Worm (Caenorhabditis elegans): ENCODE measurements around the gene srz-102.

srz-102 gene

ce11 chrV:16723744-16724143 is 36.4 kb downstream of the srz-102 start, which contains the start of gene nhr-112:
Gene nhr-112 (minus strand): TSS chrV:16723844.
- TF ChIP-seq unc-62 (GFP tag; optimal IDR thresholded peaks at IDR 0.05) (no peak), mbf-1 (tag; optimal IDR thresholded peaks at IDR 0.05) (no peak), lin-39 (tag; optimal IDR thresholded peaks at IDR 0.05) (no peak), ceh-16 (tag; optimal IDR thresholded peaks at IDR 0.05) (no peak), Y55F3AM.14 (GFP tag; optimal IDR thresholded peaks at IDR 0.05) (no peak), nhr-237 (tag; optimal IDR thresholded peaks at IDR 0.05) (no peak), nhr-6 (tag; optimal IDR thresholded peaks at IDR 0.05) (no peak), elt-3 (tag; optimal IDR thresholded peaks at IDR 0.05) (no peak), lsy-2 (tag; optimal IDR thresholded peaks at IDR 0.05) (no peak), blmp-1 (tag; optimal IDR thresholded peaks at IDR 0.05; ENCODE audit: insufficient read depth) (no peak)

ce11 chrV:16724574-16724973 is 37.2 kb downstream of the srz-102 start:
- TF ChIP-seq sma-9 (GFP tag; optimal IDR thresholded peaks at IDR 0.05) = peak; percentile 75
- no peak for TF ChIP-seq sma-9 (tag; optimal IDR thresholded peaks at IDR 0.05)
- TF ChIP-seq fos-1 (tag; optimal IDR thresholded peaks at IDR 0.05) = peak; percentile 41
- no peak for TF ChIP-seq ZK546.5 (tag; optimal IDR thresholded peaks at IDR 0.05)
- TF ChIP-seq elt-1 (tag; optimal IDR thresholded peaks at IDR 0.05) = no peak
- TF ChIP-seq nhr-129 (tag; optimal IDR thresholded peaks at IDR 0.05) = peak; percentile 42

ce11 chrV:16725955-16726354 is 38.6 kb downstream of the srz-102 start:
- TF ChIP-seq lin-11 (tag; optimal IDR thresholded peaks at IDR 0.05) (no peak), R02D3.7 (tag; optimal IDR thresholded peaks at IDR 0.05) (no peak), elt-3 (tag; optimal IDR thresholded peaks at IDR 0.05) (no peak), lin-39 (tag; optimal IDR thresholded peaks at IDR 0.05) (no peak), dmd-4 (tag; optimal IDR thresholded peaks at IDR 0.05) (no peak), sem-4 (tag; optimal IDR thresholded peaks at IDR 0.05) (no peak), nhr-10 (tag; optimal IDR thresholded peaks at IDR 0.05) (no peak), sma-3 (GFP tag; optimal IDR thresholded peaks at IDR 0.05) (peak; percentile 31), nhr-23 (tag; optimal IDR thresholded peaks at IDR 0.05) (no peak), unc-39 (tag; optimal IDR thresholded peaks at IDR 0.05) (no peak), peb-1 (tag; optimal IDR thresholded peaks at IDR 0.05) (no peak), snpc-4 (tag; optimal IDR thresholded peaks at IDR 0.05) (no peak), C34F6.9 (tag; optimal IDR thresholded peaks at IDR 0.05) (no peak), ztf-1 (GFP tag; conservative IDR thresholded peaks at IDR 0.05) (no peak), unc-62 (GFP tag; optimal IDR thresholded peaks at IDR 0.05) (no peak), elt-1 (tag; optimal IDR thresholded peaks at IDR 0.05) (no peak), crh-2 (tag; optimal IDR thresholded peaks at IDR 0.05) (peak; percentile 65), blmp-1 (tag; optimal IDR thresholded peaks at IDR 0.05; ENCODE audit: insufficient read depth) (no peak), mab-5 (tag; optimal IDR thresholded peaks at IDR 0.05) (no peak), gmeb-1 (tag; optimal IDR thresholded peaks at IDR 0.05) (peak; percentile 16), ceh-16 (tag; optimal IDR thresholded peaks at IDR 0.05) (no peak), sma-9 (GFP tag; optimal IDR thresholded peaks at IDR 0.05) (peak; percentile 74), sma-9 (tag; optimal IDR thresholded peaks at IDR 0.05) (no peak), nhr-11 (tag; optimal IDR thresholded peaks at IDR 0.05) (no peak), nhr-21 (tag; optimal IDR thresholded peaks at IDR 0.05) (no peak), nhr-77 (tag; optimal IDR thresholded peaks at IDR 0.05) (no peak), lin-13 (GFP tag; optimal IDR thresholded peaks at IDR 0.05) (no peak), nhr-25 (tag; optimal IDR thresholded peaks at IDR 0.05) (no peak), egl-27 (tag; optimal IDR thresholded peaks at IDR 0.05) (no peak), skn-1 (tag; optimal IDR thresholded peaks at IDR 0.05) (no peak), mbf-1 (tag; optimal IDR thresholded peaks at IDR 0.05) (no peak), nhr-12 (tag; optimal IDR thresholded peaks at IDR 0.05) (no peak), fos-1 (tag; optimal IDR thresholded peaks at IDR 0.05) (peak; percentile 95), lsy-2 (tag; optimal IDR thresholded peaks at IDR 0.05) (no peak), F13H6.1 (tag; optimal IDR thresholded peaks at IDR 0.05) (no peak), nhr-237 (tag; optimal IDR thresholded peaks at IDR 0.05) (no peak)

ce11 chrV:16726915-16727314 is 39.6 kb downstream of the srz-102 start, which contains the start of gene T25E12.14:
Gene T25E12.14 (plus strand): TSS chrV:16727215.
- TF ChIP-seq ceh-16 (tag; optimal IDR thresholded peaks at IDR 0.05) = no peak

Measured in whole organism, L2 larva.